Worm (Caenorhabditis elegans): ENCODE results near the gene snpc-3.4.

- TF ChIP-seq ceh-24 (tag; optimal IDR thresholded peaks at IDR 0.05) (no peak), C08G9.2 (tag; optimal IDR thresholded peaks at IDR 0.05) (no peak), fkh-10 (GFP tag; optimal IDR thresholded peaks at IDR 0.05) (no peak), zip-5 (tag; optimal IDR thresholded peaks at IDR 0.05) (no peak), syd-9 (tag; optimal IDR thresholded peaks at IDR 0.05) (no peak), dmd-4 (tag; optimal IDR thresholded peaks at IDR 0.05; ENCODE audit: borderline replicate concordance) (no peak), unc-86 (tag; optimal IDR thresholded peaks at IDR 0.05) (no peak), pha-4 (tag; optimal IDR thresholded peaks at IDR 0.05) (no peak), rnt-1 (tag; optimal IDR thresholded peaks at IDR 0.05) (no peak), ztf-16 (tag; optimal IDR thresholded peaks at IDR 0.05) (no peak), fax-1 (tag; optimal IDR thresholded peaks at IDR 0.05) (no peak)
Measured at ce11 chrIII:3978438-3978837, 41.4 kb upstream of the snpc-3.4 start.
